Worm (Caenorhabditis elegans): Measurements from ENCODE around the gene tag-294.

Gene tag-294

DNA sequence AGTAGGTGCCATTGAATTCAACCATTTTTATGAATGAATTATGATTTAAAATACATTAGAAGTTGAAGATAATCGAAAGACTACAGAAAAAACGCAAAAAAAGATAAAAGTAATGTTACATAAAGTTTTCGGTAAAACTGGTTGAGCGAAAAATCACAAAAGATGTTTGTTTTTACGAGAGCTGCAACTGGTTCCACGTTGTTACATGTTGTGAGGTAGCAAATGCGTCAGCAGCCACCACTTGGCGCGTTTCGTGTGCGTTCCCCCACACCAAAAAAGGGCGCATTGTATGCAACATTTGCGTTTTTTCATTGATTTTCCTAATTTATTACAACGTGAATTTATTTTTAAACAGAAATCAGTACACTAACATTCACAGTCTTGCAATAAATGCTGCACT is 19.0 kb upstream of the tag-294 start, which contains the start of gene gakh-1:
Gene gakh-1 (plus strand): TSS at position 347 of the 400 bp plus-strand sequence.
- TF ChIP-seq nhr-42 (GFP tag; IDR thresholded peaks at IDR 0.05) (0 out of 2 replicates have a peak, but pooled peaks have one; percentile 18), unc-130 (GFP tag; optimal IDR thresholded peaks at IDR 0.05) (no peak), spr-3 (GFP tag; optimal IDR thresholded peaks at IDR 0.05) (peak; percentile 13), nhr-237 (tag; optimal IDR thresholded peaks at IDR 0.05) (no peak), hlh-30 (tag; optimal IDR thresholded peaks at IDR 0.05; ENCODE audit: insufficient read depth) (peak; percentile 63), zfp-3 (GFP tag; conservative IDR thresholded peaks at IDR 0.05) (no peak), zag-1 (tag; optimal IDR thresholded peaks at IDR 0.05) (no peak), cey-2 (tag; optimal IDR thresholded peaks at IDR 0.05; ENCODE audit: borderline replicate concordance, insufficient read depth) (no peak), ZK337.2 (GFP tag; IDR thresholded peaks at IDR 0.05) (no peak), nhr-111 (GFP tag; optimal IDR thresholded peaks at IDR 0.05) (no peak), T20F7.1 (GFP tag; optimal IDR thresholded peaks at IDR 0.05) (peak; percentile 52), php-3 (GFP tag; IDR thresholded peaks at IDR 0.05) (no peak), aha-1 (tag) (no peak), daf-8 (GFP tag; IDR thresholded peaks at IDR 0.05) (no peak), mes-2 (tag; optimal IDR thresholded peaks at IDR 0.05; ENCODE audit: poor library complexity, severe bottlenecking) (peak; percentile 72), saeg-2 (GFP tag; IDR thresholded peaks at IDR 0.05) (no peak), egl-43 (GFP tag; IDR thresholded peaks at IDR 0.05) (no peak), dmd-6 (GFP tag; IDR thresholded peaks at IDR 0.05) (peak; percentile 57), ceh-28 (tag; optimal IDR thresholded peaks at IDR 0.05) (no peak), lsy-2 (tag; optimal IDR thresholded peaks at IDR 0.05) (peak in 1 of 2 experiments; percentile 65), Y105C5A.15 (GFP tag; IDR thresholded peaks at IDR 0.05) (no peak), dpl-1 (GFP tag; optimal IDR thresholded peaks at IDR 0.05) (peak; percentile 59), mxl-3 (GFP tag; optimal IDR thresholded peaks at IDR 0.05) (peak; percentile 62), vab-7 (GFP tag; IDR thresholded peaks at IDR 0.05) (no peak), lin-29 (GFP tag; IDR thresholded peaks at IDR 0.05) (no peak), F10B5.3 (tag; optimal IDR thresholded peaks at IDR 0.05) (peak; percentile 45), nhr-76 (tag; optimal IDR thresholded peaks at IDR 0.05) (no peak), ceh-62 (tag; optimal IDR thresholded peaks at IDR 0.05) (no peak), zfp-2 (tag; optimal IDR thresholded peaks at IDR 0.05) (no peak), arid-1 (GFP tag; conservative IDR thresholded peaks at IDR 0.05) (no peak), zip-2 (tag; optimal IDR thresholded peaks at IDR 0.05) (no peak), unc-39 (tag; optimal IDR thresholded peaks at IDR 0.05) (no peak), lin-1 (GFP tag; IDR thresholded peaks at IDR 0.05) (peak; percentile 48; the same call in 1 of the 2 replicates), F49E8.2 (tag; optimal IDR thresholded peaks at IDR 0.05; ENCODE audit: borderline replicate concordance) (no peak), ctbp-1 (GFP tag; IDR thresholded peaks at IDR 0.05) (peak; percentile 50; the same call in 1 of the 2 replicates), lin-13 (GFP tag; optimal IDR thresholded peaks at IDR 0.05) (no peak), mdt-29 (GFP tag; IDR thresholded peaks at IDR 0.05) (no peak), zip-11 (GFP tag; IDR thresholded peaks at IDR 0.05) (no peak), nhr-102 (tag; optimal IDR thresholded peaks at IDR 0.05) (peak; percentile 54), hlh-11 (tag; optimal IDR thresholded peaks at IDR 0.05) (peak; percentile 79), fkh-10 (GFP tag; optimal IDR thresholded peaks at IDR 0.05) (no peak), nhr-41 (GFP tag; IDR thresholded peaks at IDR 0.05) (no peak), fos-1 (tag; optimal IDR thresholded peaks at IDR 0.05) (no peak), nhr-6 (tag; optimal IDR thresholded peaks at IDR 0.05) (peak; percentile 39), ces-1 (GFP tag; optimal IDR thresholded peaks at IDR 0.05) (no peak), attf-4 (tag; optimal IDR thresholded peaks at IDR 0.05) (no peak), daf-16 (GFP tag; optimal IDR thresholded peaks at IDR 0.05) (peak in 1 of 2 experiments; percentile 24), daf-16 (tag; optimal IDR thresholded peaks at IDR 0.05) (peak; percentile 36), ama-1 (optimal IDR thresholded peaks at IDR 0.05) (no peak), nhr-77 (tag; optimal IDR thresholded peaks at IDR 0.05) (peak; percentile 31), nhr-11 (tag; optimal IDR thresholded peaks at IDR 0.05) (no peak), madf-5 (GFP tag; IDR thresholded peaks at IDR 0.05) (no peak), snpc-1.2 (GFP tag; IDR thresholded peaks at IDR 0.05) (no peak)

Measured in whole organism, L4 larva.